Fruit fly (Drosophila melanogaster) whole organism, embryonic: ENCODE data around the gene sals.
A peak's percentile ranks its signal among the peaks of the same experiment; 100 is the strongest.

Experiments used
- Antp ChIP-seq: fragments of 200-800 bp; sonication (Bioruptor generic); optimal IDR thresholded peaks from 3 replicates; lab custom pipeline; 2016; ENCODE audit warnings: missing biosample characterization, missing genetic modification characterization
- C15 ChIP-seq: fragments of 200-800 bp; sonication (Bioruptor generic); IDR thresholded peaks from 3 replicates; pipeline ENCODE4 v1.3.6; 2022; ENCODE audit warnings: missing biosample characterization, missing genetic modification characterization
- CG1024 ChIP-seq: fragments of 200-800 bp; sonication (Bioruptor generic); IDR thresholded peaks from 2 replicates; pipeline ENCODE4 v1.3.6; 2022; ENCODE audit warnings: missing biosample characterization, missing genetic modification characterization
- CG11504 ChIP-seq: fragments of 200-800 bp; sonication (Bioruptor generic); optimal IDR thresholded peaks from 3 replicates; lab custom pipeline; 2019; ENCODE audit warnings: missing biosample characterization, mild to moderate bottlenecking, missing genetic modification characterization, moderate library complexity
- CG12219 ChIP-seq: fragments of 200-800 bp; sonication (Bioruptor generic); optimal IDR thresholded peaks from 3 replicates; lab custom pipeline; 2018; ENCODE audit warnings: missing biosample characterization, mild to moderate bottlenecking, missing genetic modification characterization
- CG12236 ChIP-seq: fragments of 200-800 bp; sonication (Bioruptor generic); optimal IDR thresholded peaks from 2 replicates; lab custom pipeline; 2016; ENCODE audit warnings: missing biosample characterization, missing genetic modification characterization
- CG12942 ChIP-seq: fragments of 200-800 bp; sonication (Bioruptor generic); optimal IDR thresholded peaks from 3 replicates; lab custom pipeline; 2016; ENCODE audit warnings: missing biosample characterization, missing genetic modification characterization
- CG14667 ChIP-seq: fragments of 200-800 bp; sonication (Bioruptor generic); IDR thresholded peaks from 2 replicates; pipeline ENCODE4 v1.3.6; 2022; ENCODE audit warnings: missing biosample characterization, missing genetic modification characterization
- CG15269 ChIP-seq: fragments of 200-800 bp; sonication (Bioruptor generic); optimal IDR thresholded peaks from 2 replicates; lab custom pipeline; 2018; ENCODE audit warnings: missing biosample characterization, mild to moderate bottlenecking, missing genetic modification characterization, moderate library complexity
- CG1529 ChIP-seq: fragments of 200-800 bp; sonication (Bioruptor generic); optimal IDR thresholded peaks from 3 replicates; lab custom pipeline; 2018; ENCODE audit warnings: missing biosample characterization, missing genetic modification characterization
- CG17568 ChIP-seq: fragments of 200-800 bp; sonication (Bioruptor generic); optimal IDR thresholded peaks from 2 replicates; lab custom pipeline; 2018; ENCODE audit warnings: missing biosample characterization, mild to moderate bottlenecking, missing genetic modification characterization, moderate library complexity
- CG18011 ChIP-seq: fragments of 200-800 bp; sonication (Bioruptor generic); optimal IDR thresholded peaks from 2 replicates; lab custom pipeline; 2017; ENCODE audit warnings: missing biosample characterization, missing genetic modification characterization, mild to moderate bottlenecking, moderate library complexity, missing genotype
- CG31224 ChIP-seq: fragments of 200-800 bp; sonication (Bioruptor generic); IDR thresholded peaks from 2 replicates; pipeline ENCODE4 v1.3.6; 2022; ENCODE audit warnings: missing biosample characterization, missing genetic modification characterization
- CG33557 ChIP-seq: fragments of 200-800 bp; sonication (Bioruptor generic); optimal IDR thresholded peaks from 2 replicates; lab custom pipeline; 2019; ENCODE audit warnings: missing biosample characterization, mild to moderate bottlenecking, missing genetic modification characterization, moderate library complexity
- CG3995 ChIP-seq: fragments of 200-800 bp; sonication (Bioruptor generic); optimal IDR thresholded peaks from 3 replicates; lab custom pipeline; 2016; ENCODE audit warnings: missing biosample characterization, missing genetic modification characterization
- CG4404 ChIP-seq: fragments of 200-800 bp; sonication (Bioruptor generic); IDR thresholded peaks from 2 replicates; pipeline ENCODE4 v1.3.6; 2022; ENCODE audit warnings: missing biosample characterization, missing genetic modification characterization
- CG5953 ChIP-seq: fragments of 200-800 bp; sonication (Bioruptor generic); IDR thresholded peaks from 2 replicates; pipeline ENCODE4 v1.3.6; 2022; ENCODE audit warnings: missing biosample characterization, missing genetic modification characterization
- CG6272 ChIP-seq: fragments of 200-800 bp; sonication (Bioruptor generic); IDR thresholded peaks from 2 replicates; pipeline ENCODE4 v1.3.6; 2022; ENCODE audit warnings: missing biosample characterization, missing genetic modification characterization
- CG6654 ChIP-seq: fragments of 200-800 bp; sonication (Bioruptor generic); optimal IDR thresholded peaks from 2 replicates; lab custom pipeline; 2017; ENCODE audit warnings: missing biosample characterization, mild to moderate bottlenecking, missing genetic modification characterization
- CG6854 ChIP-seq: fragments of 200-800 bp; sonication (Bioruptor generic); optimal IDR thresholded peaks from 3 replicates; lab custom pipeline; 2017; ENCODE audit warnings: missing biosample characterization, mild to moderate bottlenecking, missing genetic modification characterization
- CkIIα-i1 ChIP-seq: fragments of 200-800 bp; sonication (Bioruptor generic); IDR thresholded peaks from 2 replicates; pipeline ENCODE4 v1.3.6; 2022; ENCODE audit warnings: missing biosample characterization, missing genetic modification characterization
- CoRest ChIP-seq: fragments of 200-800 bp; sonication (Bioruptor generic); optimal IDR thresholded peaks from 3 replicates; lab custom pipeline; 2018; ENCODE audit warnings: missing biosample characterization, mild to moderate bottlenecking, missing genetic modification characterization, moderate library complexity
- D19A ChIP-seq: fragments of 200-800 bp; optimal IDR thresholded peaks from 3 replicates; lab custom pipeline; 2019; ENCODE audit warnings: missing biosample characterization, mild to moderate bottlenecking, missing genetic modification characterization, moderate library complexity
- Eip74EF ChIP-seq, 2 experiments: fragments of 200-800 bp in 1 of 2; fragments of >200 bp in 1 of 2; sonication (Bioruptor generic) in 1 of 2; optimal IDR thresholded peaks; 2 replicates each; lab custom pipeline; 2017 to 2019; ENCODE audit warnings: missing biosample characterization in 2 of 2, missing genetic modification characterization in 2 of 2, mild to moderate bottlenecking in 1 of 2, moderate library complexity in 1 of 2
- Ets97D ChIP-seq: fragments of 200-800 bp; sonication (Bioruptor generic); optimal IDR thresholded peaks from 3 replicates; lab custom pipeline; 2016; ENCODE audit warnings: missing biosample characterization, missing genetic modification characterization
- HmgZ ChIP-seq: fragments of 200-800 bp; sonication (Bioruptor generic); optimal IDR thresholded peaks from 2 replicates; lab custom pipeline; 2018; ENCODE audit warnings: missing biosample characterization, mild to moderate bottlenecking, missing genetic modification characterization
- Hr39 ChIP-seq: fragments of >200 bp; optimal IDR thresholded peaks from 2 replicates; lab custom pipeline; 2017
- MBD-R2 ChIP-seq: fragments of 200-800 bp; sonication (Bioruptor generic); IDR thresholded peaks from 2 replicates; pipeline ENCODE4 v1.3.6; 2022; ENCODE audit warnings: missing biosample characterization, missing genetic modification characterization
- MTF-1 ChIP-seq: fragments of 200-800 bp; sonication (Bioruptor generic); optimal IDR thresholded peaks from 2 replicates; lab custom pipeline; 2018; ENCODE audit warnings: missing biosample characterization, mild to moderate bottlenecking, missing genetic modification characterization, borderline replicate concordance
- Nf-YC ChIP-seq: fragments of 200-800 bp; optimal IDR thresholded peaks from 3 replicates; lab custom pipeline; 2019; ENCODE audit warnings: missing biosample characterization, mild to moderate bottlenecking, missing genetic modification characterization, moderate library complexity
- Sin3A ChIP-seq: fragments of >200 bp; optimal IDR thresholded peaks from 2 replicates; lab custom pipeline; 2018
- dm ChIP-seq: fragments of 200-800 bp; sonication (Bioruptor generic); optimal IDR thresholded peaks from 3 replicates; lab custom pipeline; 2016; ENCODE audit warnings: missing biosample characterization, missing genetic modification characterization
- dmrt99B ChIP-seq: fragments of 200-800 bp; sonication (Bioruptor generic); optimal IDR thresholded peaks from 2 replicates; lab custom pipeline; 2018; ENCODE audit warnings: missing biosample characterization, mild to moderate bottlenecking, missing genetic modification characterization, moderate library complexity
- dysf ChIP-seq: fragments of 200-800 bp; sonication (Bioruptor generic); IDR thresholded peaks from 3 replicates; pipeline ENCODE4 v1.3.6; 2022; ENCODE audit warnings: missing biosample characterization, missing genetic modification characterization
- eyg ChIP-seq: fragments of 200-800 bp; sonication (Bioruptor generic); optimal IDR thresholded peaks from 3 replicates; lab custom pipeline; 2016; ENCODE audit warnings: missing biosample characterization, missing genetic modification characterization
- fru ChIP-seq: fragments of >200 bp; optimal IDR thresholded peaks from 2 replicates; lab custom pipeline; 2017
- gro ChIP-seq: fragments of 200-800 bp; sonication (Bioruptor generic); optimal IDR thresholded peaks from 2 replicates; lab custom pipeline; 2016; ENCODE audit warnings: missing biosample characterization, missing genetic modification characterization
- gsb-n ChIP-seq: fragments of 200-800 bp; sonication (Bioruptor generic); optimal IDR thresholded peaks from 3 replicates; lab custom pipeline; 2018; ENCODE audit warnings: missing biosample characterization, mild to moderate bottlenecking, missing genetic modification characterization
- hkb ChIP-seq, 2 experiments: fragments of 200-800 bp in 1 of 2; fragments of >200 bp in 1 of 2; sonication (Bioruptor generic) in 1 of 2; IDR thresholded peaks in 1 of 2; optimal IDR thresholded peaks in 1 of 2; 2 replicates each; pipeline versions ENCODE4 v1.3.6 to Lab custom; 2017 to 2022; ENCODE audit warnings: missing biosample characterization in 1 of 2, missing genetic modification characterization in 1 of 2
- jing ChIP-seq: fragments of 200-800 bp; sonication (Bioruptor generic); optimal IDR thresholded peaks from 2 replicates; lab custom pipeline; 2018; ENCODE audit warnings: missing biosample characterization, mild to moderate bottlenecking, missing genetic modification characterization
- lov ChIP-seq, 2 experiments: fragments of 200-800 bp in 1 of 2; fragments of >200 bp in 1 of 2; sonication (Bioruptor generic) in 1 of 2; IDR thresholded peaks in 1 of 2; optimal IDR thresholded peaks in 1 of 2; 2 replicates in 1 of 2; 3 replicates in 1 of 2; pipeline versions ENCODE4 v1.3.6 to Lab custom; 2017 to 2022; ENCODE audit warnings: missing biosample characterization in 1 of 2, missing genetic modification characterization in 1 of 2
- pfk ChIP-seq: fragments of 200-800 bp; sonication (Bioruptor generic); optimal IDR thresholded peaks from 2 replicates; lab custom pipeline; 2018; ENCODE audit warnings: missing biosample characterization, mild to moderate bottlenecking, missing genetic modification characterization, moderate library complexity
- phol ChIP-seq: fragments of 200-800 bp; sonication (Bioruptor generic); optimal IDR thresholded peaks from 3 replicates; lab custom pipeline; 2018; ENCODE audit warnings: missing biosample characterization, mild to moderate bottlenecking, missing genetic modification characterization, moderate library complexity
- pum ChIP-seq: fragments of 200-800 bp; sonication (Bioruptor generic); optimal IDR thresholded peaks from 2 replicates; lab custom pipeline; 2016; ENCODE audit warnings: missing biosample characterization, missing genetic modification characterization
- pzg ChIP-seq: fragments of 200-800 bp; sonication (Bioruptor generic); optimal IDR thresholded peaks from 3 replicates; lab custom pipeline; 2018; ENCODE audit warnings: missing biosample characterization, mild to moderate bottlenecking, missing genetic modification characterization, moderate library complexity
- row ChIP-seq: fragments of 200-800 bp; sonication (Bioruptor generic); IDR thresholded peaks from 3 replicates; pipeline ENCODE4 v1.3.6; 2022; ENCODE audit warnings: missing biosample characterization, missing genetic modification characterization
- sna ChIP-seq: fragments of 200-800 bp; sonication (Bioruptor generic); IDR thresholded peaks from 2 replicates; pipeline ENCODE4 v1.3.6; 2022; ENCODE audit warnings: missing biosample characterization, missing genetic modification characterization; ENCODE audit not compliant: partially characterized antibody
- so ChIP-seq: fragments of 200-800 bp; sonication (Bioruptor generic); IDR thresholded peaks from 3 replicates; pipeline ENCODE4 v1.3.6; 2022; ENCODE audit warnings: missing biosample characterization, missing genetic modification characterization
- toy ChIP-seq: fragments of 200-800 bp; sonication (Bioruptor generic); IDR thresholded peaks from 2 replicates; pipeline ENCODE4 v1.3.6; 2022; ENCODE audit warnings: missing biosample characterization, missing genetic modification characterization
- vfl ChIP-seq: fragments of 200-800 bp; sonication (Bioruptor generic); optimal IDR thresholded peaks from 2 replicates; lab custom pipeline; 2016; ENCODE audit warnings: missing biosample characterization, missing genetic modification characterization
- vnd ChIP-seq: fragments of 200-800 bp; sonication (Bioruptor generic); IDR thresholded peaks from 3 replicates; pipeline ENCODE4 v1.3.6; 2022; ENCODE audit warnings: missing biosample characterization, missing genetic modification characterization; ENCODE audit not compliant: partially characterized antibody
- zfh1 ChIP-seq: fragments of 200-800 bp; sonication (Bioruptor generic); IDR thresholded peaks from 3 replicates; pipeline ENCODE4 v1.3.6; 2022; ENCODE audit warnings: missing biosample characterization, missing genetic modification characterization

sals gene

DNA sequence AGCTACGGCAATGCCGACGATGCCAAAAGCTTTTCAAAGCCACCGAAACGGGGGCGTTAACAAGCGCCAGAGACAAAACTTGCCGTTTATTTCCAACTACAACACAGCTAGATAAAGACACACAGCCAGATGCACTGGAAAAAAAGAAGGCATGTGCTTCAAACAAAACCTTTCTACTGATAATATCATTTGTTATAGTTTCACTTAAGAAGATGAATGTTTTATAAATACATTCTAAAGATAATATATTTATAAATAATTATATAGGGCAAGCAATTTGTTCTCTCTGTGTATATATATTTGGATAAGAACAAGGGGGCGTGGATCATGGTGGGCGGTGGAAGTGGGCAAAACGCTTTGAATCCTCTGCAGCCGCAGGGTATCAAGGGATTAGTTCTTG lies 38.7 kb upstream of the sals start (continued):
- TF ChIP-seq Eip74EF (GFP tag; optimal IDR thresholded peaks at IDR 0.05; lab: Kevin White, UChicago) (no peak), CG11504 (tag; lab: Kevin White, UChicago) (peak; percentile 65), pfk (GFP tag; lab: Kevin White, UChicago) (no peak), Nf-YC (peak; percentile 37), toy (no peak), Antp (no peak), CG1529 (GFP tag; lab: Kevin White, UChicago) (no peak), C15 (GFP tag; lab: Robert Waterston, UW) (no peak), Sin3A (lab: Kevin White, UChicago) (no peak), zfh1 (GFP tag; lab: Robert Waterston, UW) (no peak), D19A (tag; lab: Kevin White, UChicago) (no peak), CG33557 (no peak), CG4404 (GFP tag; lab: Robert Waterston, UW) (no peak), CG18011 (GFP tag; lab: Kevin White, UChicago) (no peak), CG1024 (no peak), CG6272 (GFP tag; lab: Robert Waterston, UW) (no peak), CG31224 (GFP tag; lab: Robert Waterston, UW) (no peak), CG6654 (no peak), row (GFP tag; lab: Robert Waterston, UW) (peak; percentile 50), eyg (GFP tag; lab: Kevin White, UChicago) (no peak), sna (GFP tag; lab: Robert Waterston, UW) (no peak), CG5953 (no peak), hkb (optimal IDR thresholded peaks at IDR 0.05; lab: Kevin White, UChicago) (no peak), hkb (GFP tag; IDR thresholded peaks at IDR 0.05; lab: Robert Waterston, UW) (peak; percentile 29; the same call in 1 of the 2 replicates), CG17568 (GFP tag; lab: Kevin White, UChicago) (no peak), pum (no peak), CG12942 (GFP tag; lab: Kevin White, UChicago) (no peak), Hr39 (no peak), dmrt99B (tag; lab: Kevin White, UChicago) (peak; percentile 61), so (no peak), CG12219 (no peak), pzg (GFP tag; lab: Kevin White, UChicago) (no peak), CG6854 (GFP tag; lab: Kevin White, UChicago) (no peak), Ets97D (no peak), CG15269 (tag; lab: Kevin White, UChicago) (peak; percentile 43), gsb-n (tag; lab: Kevin White, UChicago) (no peak), CkIIα-i1 (GFP tag; lab: Robert Waterston, UW) (no peak), vfl (GFP tag; lab: Kevin White, UChicago) (no peak), MTF-1 (GFP tag; lab: Kevin White, UChicago) (no peak), jing (GFP tag; lab: Kevin White, UChicago) (no peak), dysf (GFP tag; lab: Robert Waterston, UW) (no peak), CG12236 (no peak), fru (lab: Kevin White, UChicago) (no peak), gro (GFP tag; lab: Kevin White, UChicago) (no peak), phol (tag; lab: Kevin White, UChicago) (peak; percentile 21), vnd (GFP tag; lab: Robert Waterston, UW) (no peak), dm (GFP tag; lab: Kevin White, UChicago) (no peak), HmgZ (tag; lab: Kevin White, UChicago) (no peak), lov (optimal IDR thresholded peaks at IDR 0.05; lab: Kevin White, UChicago) (no peak), lov (GFP tag; IDR thresholded peaks at IDR 0.05; lab: Robert Waterston, UW) (no peak), CG14667 (GFP tag; lab: Robert Waterston, UW) (0 out of 2 replicates have a peak, but pooled peaks have one; percentile 12), CG3995 (GFP tag; lab: Kevin White, UChicago) (no peak), MBD-R2 (no peak; the same call in 1 of the 2 replicates), CoRest (peak; percentile 23)
